Worm (Caenorhabditis elegans): ENCODE results near the gene dao-6.

Gene dao-6

DNA sequence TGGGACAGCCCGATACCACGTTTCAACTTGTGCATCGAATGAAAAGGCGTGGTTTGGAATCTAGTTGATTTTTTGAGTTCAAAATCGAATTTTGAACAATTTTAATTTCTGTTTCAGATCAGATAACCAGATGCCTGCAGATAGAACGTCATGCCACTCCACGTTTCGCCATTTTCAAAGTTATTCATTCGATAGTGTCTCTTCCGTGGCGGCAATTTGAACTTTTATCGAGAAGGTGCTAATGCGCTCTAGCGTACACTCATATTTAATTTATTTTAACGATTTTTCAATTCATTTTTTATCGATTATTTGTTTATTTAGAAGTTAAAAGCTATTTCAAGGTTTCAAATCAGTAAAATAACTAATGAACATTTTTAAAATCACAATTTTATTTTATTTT, 39.9 kb upstream of the dao-6 start:
- no peak for TF ChIP-seq tbx-37 (GFP tag; conservative IDR thresholded peaks at IDR 0.05)
- no peak for TF ChIP-seq aly-1 (tag; optimal IDR thresholded peaks at IDR 0.05)
- no peak for TF ChIP-seq F13C5.2 (tag; optimal IDR thresholded peaks at IDR 0.05)
- TF ChIP-seq ama-1 (optimal IDR thresholded peaks at IDR 0.05): no peak
- no peak for TF ChIP-seq sea-1 (GFP tag; conservative IDR thresholded peaks at IDR 0.05)
- TF ChIP-seq hmg-4 (GFP tag; optimal IDR thresholded peaks at IDR 0.05): no peak

DNA sequence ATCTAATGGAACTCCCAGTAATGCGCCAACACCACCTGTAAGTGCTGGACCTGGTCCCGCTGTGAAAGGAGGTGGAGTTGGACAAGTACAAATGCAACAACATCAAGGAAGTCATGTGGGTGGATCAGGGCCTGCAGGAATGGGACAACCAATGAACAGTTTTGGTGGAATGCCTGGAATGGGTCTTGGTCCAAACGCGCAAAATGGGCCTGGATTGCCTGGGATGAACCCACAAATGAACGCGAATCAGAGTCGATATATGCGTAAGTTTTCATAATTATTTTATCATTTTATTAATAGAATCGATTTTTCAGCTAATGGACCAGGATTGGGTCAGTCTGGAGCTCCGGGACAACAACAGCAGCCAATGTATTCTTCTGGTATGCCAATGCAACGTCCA, 36.4 kb upstream of the dao-6 start:
- no peak for TF ChIP-seq hmg-4 (GFP tag; optimal IDR thresholded peaks at IDR 0.05)
- TF ChIP-seq tbx-37 (GFP tag; conservative IDR thresholded peaks at IDR 0.05): no peak
- TF ChIP-seq sea-1 (GFP tag; conservative IDR thresholded peaks at IDR 0.05): no peak
- no peak for TF ChIP-seq tbx-11 (GFP tag; IDR thresholded peaks at IDR 0.05)
- TF ChIP-seq aly-1 (tag; optimal IDR thresholded peaks at IDR 0.05): no peak
- TF ChIP-seq hmbx-1 (tag; optimal IDR thresholded peaks at IDR 0.05): no peak
- no peak for TF ChIP-seq F13C5.2 (tag; optimal IDR thresholded peaks at IDR 0.05)
- no peak for TF ChIP-seq tra-4 (tag; optimal IDR thresholded peaks at IDR 0.05)
- no peak for TF ChIP-seq hnd-1 (tag; optimal IDR thresholded peaks at IDR 0.05)
- TF ChIP-seq ets-7 (tag; optimal IDR thresholded peaks at IDR 0.05): no peak
- no peak for TF ChIP-seq ama-1 (optimal IDR thresholded peaks at IDR 0.05)
- TF ChIP-seq ceh-13 (GFP tag; optimal IDR thresholded peaks at IDR 0.05): no peak
- TF ChIP-seq pes-1 (GFP tag; IDR thresholded peaks at IDR 0.05): no peak
- no peak for TF ChIP-seq flt-1 (GFP tag; IDR thresholded peaks at IDR 0.05)
- no peak for TF ChIP-seq B0310.2 (tag; optimal IDR thresholded peaks at IDR 0.05)

DNA sequence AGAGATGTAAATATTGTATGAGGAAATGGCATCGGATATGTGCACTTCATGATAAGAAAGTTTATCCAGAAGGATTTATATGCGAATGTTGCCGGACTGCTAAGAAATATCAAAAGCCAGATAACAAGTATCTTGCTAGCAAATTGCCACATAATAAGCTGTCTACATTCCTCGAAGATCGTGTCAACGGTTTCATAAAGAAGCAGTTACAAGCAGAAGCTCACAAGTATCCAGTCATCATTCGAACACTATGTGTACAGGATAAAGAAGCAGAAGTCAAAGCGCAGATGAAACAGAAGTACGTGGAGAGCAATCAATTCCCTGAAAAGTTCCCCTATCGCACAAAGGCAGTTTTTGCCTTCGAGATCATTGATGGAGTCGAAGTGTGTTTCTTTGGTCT, 34.6 kb upstream of the dao-6 start:
- TF ChIP-seq tra-4 (tag; optimal IDR thresholded peaks at IDR 0.05) (no peak), ama-1 (optimal IDR thresholded peaks at IDR 0.05) (peak; percentile 68)

DNA sequence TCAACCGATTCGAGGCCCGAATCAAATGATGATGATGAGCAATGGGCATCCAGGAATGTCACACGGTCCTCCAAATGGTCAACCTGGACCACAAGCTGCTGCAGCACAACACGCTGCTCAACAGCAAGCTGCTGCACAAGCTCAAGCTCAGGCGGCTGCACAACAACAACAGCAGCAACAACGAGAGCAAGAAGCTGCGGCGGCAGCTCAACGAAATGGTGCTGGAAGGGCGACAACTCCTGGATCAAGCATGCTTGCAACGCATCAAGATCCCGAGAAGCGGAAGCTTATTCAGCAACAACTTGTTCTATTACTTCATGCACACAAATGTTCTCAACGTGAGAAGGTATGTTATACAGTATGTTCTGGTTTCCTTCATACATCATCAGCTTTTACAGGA, 32.0 kb upstream of the dao-6 start:
- no peak for TF ChIP-seq hnd-1 (tag; optimal IDR thresholded peaks at IDR 0.05)

DNA sequence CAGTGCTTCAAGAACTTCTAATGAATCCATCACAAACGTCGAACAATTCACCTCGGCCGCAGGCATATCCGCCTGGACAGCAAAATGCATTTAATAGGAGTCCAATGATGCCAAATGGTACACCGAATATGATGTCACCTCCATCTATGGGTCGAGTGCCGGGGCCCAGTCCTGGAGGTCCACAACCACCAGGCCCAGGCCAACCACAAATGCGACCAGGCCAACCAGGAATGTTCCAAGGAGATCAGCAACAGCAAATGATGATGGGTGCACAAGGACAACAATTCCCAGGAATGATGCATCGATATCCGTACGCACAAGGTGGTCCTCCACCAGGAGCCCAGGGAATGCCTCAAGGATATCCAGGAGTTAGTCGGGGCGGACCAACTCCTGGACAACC, 31.1 kb upstream of the dao-6 start:
- no peak for TF ChIP-seq pes-1 (GFP tag; IDR thresholded peaks at IDR 0.05)
- TF ChIP-seq F13C5.2 (tag; optimal IDR thresholded peaks at IDR 0.05): no peak
- no peak for TF ChIP-seq sea-1 (GFP tag; conservative IDR thresholded peaks at IDR 0.05)
- no peak for TF ChIP-seq hmg-4 (GFP tag; optimal IDR thresholded peaks at IDR 0.05)
- TF ChIP-seq scrt-1 (GFP tag; IDR thresholded peaks at IDR 0.05): no peak
- TF ChIP-seq hmbx-1 (tag; optimal IDR thresholded peaks at IDR 0.05): no peak
- TF ChIP-seq ceh-36 (tag; optimal IDR thresholded peaks at IDR 0.05): no peak
- TF ChIP-seq B0310.2 (tag; optimal IDR thresholded peaks at IDR 0.05): no peak
- TF ChIP-seq flt-1 (GFP tag; IDR thresholded peaks at IDR 0.05): no peak
- no peak for TF ChIP-seq tra-4 (tag; optimal IDR thresholded peaks at IDR 0.05)
- no peak for TF ChIP-seq tbx-37 (GFP tag; conservative IDR thresholded peaks at IDR 0.05)
- no peak for TF ChIP-seq aly-1 (tag; optimal IDR thresholded peaks at IDR 0.05)
- no peak for TF ChIP-seq hnd-1 (tag; optimal IDR thresholded peaks at IDR 0.05)
- no peak for TF ChIP-seq ceh-13 (GFP tag; optimal IDR thresholded peaks at IDR 0.05)
- TF ChIP-seq ama-1 (optimal IDR thresholded peaks at IDR 0.05): no peak
- TF ChIP-seq ets-7 (tag; optimal IDR thresholded peaks at IDR 0.05): no peak

DNA sequence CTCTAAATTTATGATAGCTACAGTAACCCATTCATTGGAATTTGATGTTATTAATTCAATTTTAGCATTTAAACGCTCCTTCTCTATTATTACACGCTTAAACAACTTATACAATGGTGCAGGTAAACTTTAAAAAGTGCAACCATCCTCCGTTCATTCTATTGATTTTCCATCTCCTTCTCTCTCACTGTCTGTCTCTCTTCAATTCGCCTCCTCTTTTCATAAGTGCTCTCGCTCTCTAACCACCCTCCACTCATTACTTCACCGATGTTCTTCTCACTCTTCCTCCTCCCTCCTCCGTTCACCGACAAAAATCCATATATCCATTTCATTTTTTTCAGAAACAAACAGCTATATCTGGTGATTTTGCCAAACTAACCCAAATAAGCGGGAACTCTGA, 30.2 kb upstream of the dao-6 start, which contains the start of gene cbp-1:
Gene cbp-1 (plus strand): TSS at position 335 of the 400 bp plus-strand sequence.
- TF ChIP-seq ceh-13 (GFP tag; optimal IDR thresholded peaks at IDR 0.05): no peak
- TF ChIP-seq F13C5.2 (tag; optimal IDR thresholded peaks at IDR 0.05): no peak
- TF ChIP-seq sea-1 (GFP tag; conservative IDR thresholded peaks at IDR 0.05): no peak
- no peak for TF ChIP-seq flt-1 (GFP tag; IDR thresholded peaks at IDR 0.05)
- no peak for TF ChIP-seq aly-1 (tag; optimal IDR thresholded peaks at IDR 0.05)
- no peak for TF ChIP-seq hmg-4 (GFP tag; optimal IDR thresholded peaks at IDR 0.05)
- TF ChIP-seq ets-7 (tag; optimal IDR thresholded peaks at IDR 0.05): no peak
- TF ChIP-seq B0310.2 (tag; optimal IDR thresholded peaks at IDR 0.05): no peak
- no peak for TF ChIP-seq ama-1 (optimal IDR thresholded peaks at IDR 0.05)
- no peak for TF ChIP-seq ceh-36 (tag; optimal IDR thresholded peaks at IDR 0.05)
- TF ChIP-seq tbx-11 (GFP tag; IDR thresholded peaks at IDR 0.05): no peak
- TF ChIP-seq scrt-1 (GFP tag; IDR thresholded peaks at IDR 0.05): no peak
- no peak for TF ChIP-seq hnd-1 (tag; optimal IDR thresholded peaks at IDR 0.05)

DNA sequence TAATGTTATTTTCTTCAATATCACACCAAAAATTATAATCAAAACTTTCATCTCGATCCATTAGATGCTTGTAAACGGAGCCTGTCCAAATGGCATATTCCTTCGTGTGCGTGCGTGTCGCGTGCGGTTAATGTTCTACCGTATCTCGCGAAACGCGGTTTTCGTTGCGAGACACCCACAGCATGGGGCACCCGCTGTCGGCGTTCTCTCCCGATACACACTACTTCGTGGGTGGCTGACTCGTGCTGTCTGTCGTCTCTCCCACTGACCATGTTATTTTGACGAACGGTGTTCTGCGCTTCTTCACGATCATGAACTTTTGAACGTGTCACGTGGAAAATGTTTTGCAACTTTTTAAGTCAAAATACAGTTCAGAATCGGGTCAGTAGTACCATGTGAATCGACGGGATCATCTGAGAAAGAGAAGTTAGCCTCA, 29.5 kb upstream of the dao-6 start:
- peak; percentile 98 for TF ChIP-seq ama-1 (optimal IDR thresholded peaks at IDR 0.05)
- peak; percentile 87 for TF ChIP-seq ceh-36 (tag; optimal IDR thresholded peaks at IDR 0.05)
- TF ChIP-seq F13C5.2 (tag; optimal IDR thresholded peaks at IDR 0.05): peak; percentile 96
- TF ChIP-seq hnd-1 (tag; optimal IDR thresholded peaks at IDR 0.05): peak; percentile 26
- TF ChIP-seq tbx-11 (GFP tag; IDR thresholded peaks at IDR 0.05): peak; percentile 83
- TF ChIP-seq aly-1 (tag; optimal IDR thresholded peaks at IDR 0.05): peak; percentile 40
- TF ChIP-seq tra-4 (tag; optimal IDR thresholded peaks at IDR 0.05): peak; percentile 97
- TF ChIP-seq flt-1 (GFP tag; IDR thresholded peaks at IDR 0.05): peak; percentile 89
- TF ChIP-seq ceh-13 (GFP tag; optimal IDR thresholded peaks at IDR 0.05): peak; percentile 54
- peak; percentile 82 for TF ChIP-seq pes-1 (GFP tag; IDR thresholded peaks at IDR 0.05)
- TF ChIP-seq sea-1 (GFP tag; conservative IDR thresholded peaks at IDR 0.05): peak; percentile 96
- TF ChIP-seq ets-7 (tag; optimal IDR thresholded peaks at IDR 0.05): no peak
- peak; percentile 91 for TF ChIP-seq B0310.2 (tag; optimal IDR thresholded peaks at IDR 0.05)
- TF ChIP-seq tbx-37 (GFP tag; conservative IDR thresholded peaks at IDR 0.05): peak; percentile 80; the same call in 1 of the 2 replicates
- peak; percentile 81 for TF ChIP-seq hmbx-1 (tag; optimal IDR thresholded peaks at IDR 0.05)
- peak; percentile 89 for TF ChIP-seq hmg-4 (GFP tag; optimal IDR thresholded peaks at IDR 0.05)
- TF ChIP-seq scrt-1 (GFP tag; IDR thresholded peaks at IDR 0.05): peak; percentile 81

DNA sequence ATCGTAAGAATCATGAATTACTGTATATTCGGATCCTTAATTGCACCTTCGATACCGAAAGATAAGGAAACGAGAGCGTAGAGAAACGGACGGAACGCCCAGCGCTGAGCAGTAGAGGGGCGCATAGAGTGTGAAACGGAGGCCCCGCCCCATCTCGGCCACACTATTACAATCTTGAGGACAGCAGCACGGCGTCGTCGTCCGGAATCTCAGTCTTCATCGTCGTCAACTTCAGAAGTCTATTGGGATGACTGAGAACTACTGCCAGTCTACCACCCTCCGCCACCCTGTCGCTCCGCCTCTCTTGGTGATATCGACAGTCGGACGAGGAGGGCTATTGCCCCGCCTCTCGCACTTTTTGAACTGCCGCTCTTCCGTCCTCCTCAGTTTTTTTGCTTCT, 28.7 kb upstream of the dao-6 start:
- TF ChIP-seq hmbx-1 (tag; optimal IDR thresholded peaks at IDR 0.05): no peak
- TF ChIP-seq aly-1 (tag; optimal IDR thresholded peaks at IDR 0.05): no peak
- 0 out of 2 replicates have a peak, but pooled peaks have one; percentile 36 for TF ChIP-seq sea-1 (GFP tag; conservative IDR thresholded peaks at IDR 0.05)
- no peak for TF ChIP-seq tra-4 (tag; optimal IDR thresholded peaks at IDR 0.05)

Data from whole organism, early embryonic.